Worm (Caenorhabditis elegans): Measurements from ENCODE around the gene nas-31.

The nas-31 gene

DNA sequence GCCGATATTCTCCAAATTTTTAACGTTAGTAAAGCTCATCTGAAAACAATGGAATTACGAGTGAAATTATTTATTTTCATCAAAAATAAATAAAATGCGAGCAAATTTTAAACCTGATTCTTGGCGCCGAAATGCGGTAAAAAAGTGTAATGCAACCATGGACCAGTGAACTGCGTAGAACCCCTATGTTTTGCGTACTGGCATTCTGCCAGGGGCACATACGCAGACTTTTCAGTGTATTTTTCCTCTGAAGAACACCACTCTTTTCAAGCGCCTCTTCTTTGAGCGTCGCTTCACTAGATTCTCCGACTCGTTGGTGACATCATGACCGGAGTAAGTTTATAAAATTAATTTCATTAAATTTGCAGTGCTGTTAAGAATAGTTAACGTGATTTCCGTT, 43.9 kb upstream of the nas-31 start, which contains the start of the genes ctf-4 and eef-1G:
Gene ctf-4, minus strand, starts transcription at position 39 of the 400 bp plus-strand sequence.
Gene eef-1G, plus strand, starts transcription at position 219 of the 400 bp plus-strand sequence.
- TF ChIP-seq tbx-2 (tag; optimal IDR thresholded peaks at IDR 0.05), result peak; percentile 97
- peak; percentile 92 for TF ChIP-seq lin-15B (tag; optimal IDR thresholded peaks at IDR 0.05)
- TF ChIP-seq vab-15 (tag; optimal IDR thresholded peaks at IDR 0.05), result peak; percentile 74
- peak in 4 of 6 experiments; percentile 30 to 96 (median 94) for TF ChIP-seq elt-3 (tag; optimal IDR thresholded peaks at IDR 0.05)
- peak; percentile 97 to 99 for TF ChIP-seq lin-35 (GFP tag; optimal IDR thresholded peaks at IDR 0.05)
- peak; percentile 90 for TF ChIP-seq irx-1 (tag; optimal IDR thresholded peaks at IDR 0.05)
- TF ChIP-seq snu-23 (GFP tag; optimal IDR thresholded peaks at IDR 0.05), result peak; percentile 98
- peak; percentile 89 for TF ChIP-seq hpl-2 (GFP tag; optimal IDR thresholded peaks at IDR 0.05)
- peak; percentile 89 for TF ChIP-seq nhr-237 (tag; optimal IDR thresholded peaks at IDR 0.05)
- no peak for TF ChIP-seq ceh-63 (GFP tag; optimal IDR thresholded peaks at IDR 0.05)
- peak; percentile 97 for TF ChIP-seq fkh-8 (tag; optimal IDR thresholded peaks at IDR 0.05)
- TF ChIP-seq ceh-88 (GFP tag; IDR thresholded peaks at IDR 0.05), result peak; percentile 85
- no peak for TF ChIP-seq pqm-1 (tag; optimal IDR thresholded peaks at IDR 0.05)
- peak; percentile 98 for TF ChIP-seq nhr-71 (tag; optimal IDR thresholded peaks at IDR 0.05)
- peak; percentile 94 for TF ChIP-seq isw-1 (GFP tag; IDR thresholded peaks at IDR 0.05)
- peak; percentile 86 for TF ChIP-seq sox-4 (tag; optimal IDR thresholded peaks at IDR 0.05)
- TF ChIP-seq dpl-1 (GFP tag; optimal IDR thresholded peaks at IDR 0.05), result peak; percentile 95 to 96 (median 95)
- TF ChIP-seq nhr-12 (tag; optimal IDR thresholded peaks at IDR 0.05), result no peak
- TF ChIP-seq ztf-11 (tag; optimal IDR thresholded peaks at IDR 0.05), result peak in 1 of 2 experiments; percentile 67
- TF ChIP-seq sup-37 (GFP tag; optimal IDR thresholded peaks at IDR 0.05), result peak; percentile 71
- TF ChIP-seq nhr-19 (GFP tag; conservative IDR thresholded peaks at IDR 0.05), result peak; percentile 99
- no peak for TF ChIP-seq snpc-4 (tag; optimal IDR thresholded peaks at IDR 0.05)
- TF ChIP-seq ces-1 (GFP tag; optimal IDR thresholded peaks at IDR 0.05), result no peak
- TF ChIP-seq nhr-77 (tag; optimal IDR thresholded peaks at IDR 0.05), result peak; percentile 96
- TF ChIP-seq C16A3.4 (tag; optimal IDR thresholded peaks at IDR 0.05), result peak; percentile 98
- TF ChIP-seq unc-130 (tag; optimal IDR thresholded peaks at IDR 0.05), result peak; percentile 99
- TF ChIP-seq efl-1 (optimal IDR thresholded peaks at IDR 0.05), result peak; percentile 96 to 99
- TF ChIP-seq efl-1 (GFP tag; optimal IDR thresholded peaks at IDR 0.05 in 1 of 2), result peak; percentile 94 to 99
- peak; percentile 96 for TF ChIP-seq skn-1 (tag; optimal IDR thresholded peaks at IDR 0.05)
- peak; percentile 96 for TF ChIP-seq xbp-1 (tag; optimal IDR thresholded peaks at IDR 0.05)
- TF ChIP-seq ceh-82 (tag; optimal IDR thresholded peaks at IDR 0.05), result peak; percentile 88 to 98 (median 94)
- TF ChIP-seq ets-5 (GFP tag; IDR thresholded peaks at IDR 0.05), result no peak
- TF ChIP-seq unc-30 (tag; optimal IDR thresholded peaks at IDR 0.05), result no peak
- peak; percentile 99 for TF ChIP-seq lin-14 (GFP tag; optimal IDR thresholded peaks at IDR 0.05)
- peak; percentile 80 for TF ChIP-seq fkh-10 (GFP tag; optimal IDR thresholded peaks at IDR 0.05)
- peak; percentile 53 for TF ChIP-seq C04F5.9 (tag; optimal IDR thresholded peaks at IDR 0.05)
- peak; percentile 15 for TF ChIP-seq nhr-76 (tag; optimal IDR thresholded peaks at IDR 0.05)
- peak; percentile 96 for TF ChIP-seq rnt-1 (tag; optimal IDR thresholded peaks at IDR 0.05)
- TF ChIP-seq unc-86 (tag; optimal IDR thresholded peaks at IDR 0.05), result peak; percentile 91
- TF ChIP-seq pag-3 (tag; optimal IDR thresholded peaks at IDR 0.05; ENCODE audit: borderline replicate concordance, insufficient read depth), result no peak
- no peak for TF ChIP-seq nhr-84 (tag; optimal IDR thresholded peaks at IDR 0.05)
- peak; percentile 82 for TF ChIP-seq lin-39 (tag; optimal IDR thresholded peaks at IDR 0.05)
- peak; percentile 68 for TF ChIP-seq F16B12.6 (tag; optimal IDR thresholded peaks at IDR 0.05)
- TF ChIP-seq hlh-17 (GFP tag; optimal IDR thresholded peaks at IDR 0.05; ENCODE audit: borderline replicate concordance), result no peak
- peak; percentile 86 for TF ChIP-seq mab-9 (GFP tag; IDR thresholded peaks at IDR 0.05)
- peak; percentile 95 for TF ChIP-seq egl-13 (tag; optimal IDR thresholded peaks at IDR 0.05)
- TF ChIP-seq lin-13 (GFP tag; optimal IDR thresholded peaks at IDR 0.05), result peak; percentile 95
- TF ChIP-seq mef-2 (tag; optimal IDR thresholded peaks at IDR 0.05), result peak; percentile 48
- TF ChIP-seq lir-3 (tag; optimal IDR thresholded peaks at IDR 0.05; ENCODE audit: poor library complexity), result peak; percentile 81
- TF ChIP-seq nhr-90 (tag; optimal IDR thresholded peaks at IDR 0.05; ENCODE audit: poor library complexity), result peak; percentile 96
- peak; percentile 94 to 97 for TF ChIP-seq lsy-2 (tag; optimal IDR thresholded peaks at IDR 0.05)
- peak in 1 of 2 experiments; percentile 93 for TF ChIP-seq mdl-1 (tag; optimal IDR thresholded peaks at IDR 0.05)
- no peak for TF ChIP-seq C34B4.2 (tag; optimal IDR thresholded peaks at IDR 0.05)

Measured in whole organism, L1 larva.